Worm (Caenorhabditis elegans) whole organism, late embryonic: ENCODE data around the gene W08E12.5.

Experiments
- C08G9.2 ChIP-seq: sonication (generic microtip); optimal IDR thresholded peaks from 2 replicates; lab custom pipeline; 2016; ENCODE audit warnings: mild to moderate bottlenecking, missing genetic modification characterization, moderate library complexity, missing compliant biosample characterization
- T23F11.4 ChIP-seq: fragments of 200-800 bp; sonication (Bioruptor generic); optimal IDR thresholded peaks from 2 replicates; lab custom pipeline; 2018; ENCODE audit warnings: mild to moderate bottlenecking, missing genetic modification characterization, missing compliant biosample characterization
- che-1 ChIP-seq: sonication (generic microtip); optimal IDR thresholded peaks from 2 replicates; lab custom pipeline; 2016; ENCODE audit warnings: mild to moderate bottlenecking, missing genetic modification characterization, missing compliant biosample characterization
- dve-1 ChIP-seq: sonication (generic microtip); optimal IDR thresholded peaks from 2 replicates; lab custom pipeline; 2017; ENCODE audit warnings: antibody characterized with exemption, mild to moderate bottlenecking, missing genetic modification characterization, missing compliant biosample characterization
- nfya-1 ChIP-seq: sonication (generic microtip); optimal IDR thresholded peaks from 2 replicates; lab custom pipeline; 2017; ENCODE audit warnings: missing genetic modification characterization, mild to moderate bottlenecking, missing compliant biosample characterization, antibody characterized with exemption, moderate library complexity
- pha-4 ChIP-seq: fragments of 150-350 bp; optimal IDR thresholded peaks from 2 replicates; lab custom pipeline; 2018; ENCODE audit warnings: missing biosample characterization, missing genetic modification reagents, missing genetic modification characterization
- pqm-1 ChIP-seq: sonication (generic microtip); optimal IDR thresholded peaks from 2 replicates; lab custom pipeline; 2016; ENCODE audit warnings: missing genetic modification characterization, missing compliant biosample characterization
- pros-1 ChIP-seq: fragments of 150-350 bp; optimal IDR thresholded peaks from 2 replicates; lab custom pipeline; 2014; ENCODE audit warnings: missing biosample characterization, missing genetic modification reagents, missing genetic modification characterization

ce11 chrIV:3336585-3336984, 36.0 kb downstream of the W08E12.5 start, which contains the start of gene F42A6.6:
- no peak for TF ChIP-seq T23F11.4 (GFP tag; lab: Kevin White, UChicago)
- TF ChIP-seq pros-1 (tag; lab: Kevin White, UChicago): no peak
- TF ChIP-seq pha-4 (tag; lab: Kevin White, UChicago): no peak
- TF ChIP-seq nfya-1 (tag; lab: Kevin White, UChicago): no peak
- TF ChIP-seq dve-1: no peak
- TF ChIP-seq C08G9.2 (tag; lab: Kevin White, UChicago): no peak
- TF ChIP-seq pqm-1 (tag; lab: Kevin White, UChicago): no peak
- TF ChIP-seq che-1 (tag; lab: Kevin White, UChicago): no peak
